Worm (Caenorhabditis elegans) whole organism, L2 larva: Measurements from ENCODE around the gene F07E5.13.
A peak's percentile ranks its signal among the peaks of the same experiment; 100 is the strongest.
"Not testable (repeated sequence)": the region's sequence is repeated elsewhere in the genome, so short reads cannot be mapped to it uniquely, and the experiment has no call there.

Experiments used
- C34F6.9 ChIP-seq: fragments of 150-350 bp; optimal IDR thresholded peaks from 2 replicates; lab custom pipeline; 2014; ENCODE audit warnings: missing biosample characterization, missing genetic modification characterization
- F13H6.1 ChIP-seq: sonication (generic microtip); optimal IDR thresholded peaks from 2 replicates; lab custom pipeline; 2016; ENCODE audit warnings: missing genetic modification characterization, missing compliant biosample characterization
- R02D3.7 ChIP-seq: fragments of 150-350 bp; optimal IDR thresholded peaks from 2 replicates; lab custom pipeline; 2014; ENCODE audit warnings: missing biosample characterization, missing genetic modification characterization
- Y55F3AM.14 ChIP-seq: fragments of 200-800 bp; sonication (Bioruptor generic); optimal IDR thresholded peaks from 2 replicates; lab custom pipeline; 2018; ENCODE audit warnings: mild to moderate bottlenecking, missing genetic modification characterization, missing compliant biosample characterization
- alr-1 ChIP-seq: fragments of 150-350 bp; optimal IDR thresholded peaks from 2 replicates; lab custom pipeline; 2014; ENCODE audit warnings: missing biosample characterization, missing genetic modification characterization
- aly-2 ChIP-seq: fragments of 150-350 bp; optimal IDR thresholded peaks from 2 replicates; lab custom pipeline; 2014; ENCODE audit warnings: missing biosample characterization, missing genetic modification characterization
- ama-1 ChIP-seq: fragments of 150-350 bp; optimal IDR thresholded peaks from 2 replicates; lab custom pipeline; 2018; ENCODE audit warnings: inconsistent platforms
- blmp-1 ChIP-seq: sonication (generic microtip); optimal IDR thresholded peaks from 2 replicates; lab custom pipeline; 2017; ENCODE audit warnings: missing genetic modification characterization, mild to moderate bottlenecking, missing compliant biosample characterization, antibody characterized with exemption, moderate library complexity; ENCODE audit not compliant: insufficient read depth
- ceh-82 ChIP-seq: fragments of 150-350 bp; optimal IDR thresholded peaks from 2 replicates; lab custom pipeline; 2014; ENCODE audit warnings: missing biosample characterization, missing genetic modification characterization
- crh-2 ChIP-seq: sonication (generic microtip); optimal IDR thresholded peaks from 2 replicates; lab custom pipeline; 2017; ENCODE audit warnings: missing biosample characterization, missing genetic modification characterization
- egl-27 ChIP-seq: sonication (generic microtip); optimal IDR thresholded peaks from 3 replicates; lab custom pipeline; 2017; ENCODE audit warnings: missing biosample characterization, missing genetic modification reagents, missing genetic modification characterization
- elt-1 ChIP-seq: fragments of 150-350 bp; optimal IDR thresholded peaks from 2 replicates; lab custom pipeline; 2014; ENCODE audit warnings: missing biosample characterization, missing genetic modification characterization
- fos-1 ChIP-seq: fragments of 150-350 bp; optimal IDR thresholded peaks from 2 replicates; lab custom pipeline; 2014; ENCODE audit warnings: missing biosample characterization, missing genetic modification characterization
- gmeb-1 ChIP-seq: fragments of 150-350 bp; optimal IDR thresholded peaks from 2 replicates; lab custom pipeline; 2014; ENCODE audit warnings: missing biosample characterization, missing genetic modification characterization
- lin-11 ChIP-seq: fragments of 150-350 bp; sonication (generic microtip); optimal IDR thresholded peaks from 2 replicates; lab custom pipeline; 2014; ENCODE audit warnings: missing biosample characterization, missing genetic modification characterization, inconsistent platforms, mixed read lengths
- lin-13 ChIP-seq: fragments of 150-350 bp; optimal IDR thresholded peaks from 2 replicates; lab custom pipeline; 2014; ENCODE audit warnings: missing biosample characterization, missing genetic modification reagents, missing genetic modification characterization
- lin-39 ChIP-seq: fragments of 150-350 bp; optimal IDR thresholded peaks from 2 replicates; lab custom pipeline; 2014; ENCODE audit warnings: missing biosample characterization, missing genetic modification reagents, missing genetic modification characterization
- lsy-2 ChIP-seq, 2 experiments: fragments of 150-350 bp in 1 of 2; sonication (generic microtip) in 1 of 2; optimal IDR thresholded peaks; 2 replicates each; lab custom pipeline; 2014 to 2017; ENCODE audit warnings: missing biosample characterization in 2 of 2, missing genetic modification characterization in 2 of 2
- mab-5 ChIP-seq: fragments of 150-350 bp; optimal IDR thresholded peaks from 2 replicates; lab custom pipeline; 2014; ENCODE audit warnings: missing biosample characterization, missing genetic modification characterization
- mbf-1 ChIP-seq: sonication (generic microtip); optimal IDR thresholded peaks from 2 replicates; lab custom pipeline; 2017; ENCODE audit warnings: missing biosample characterization, missing genetic modification characterization
- mdl-1 ChIP-seq, 2 experiments: fragments of 150-350 bp in 1 of 2; sonication (generic microtip) in 1 of 2; optimal IDR thresholded peaks; 2 replicates each; lab custom pipeline; 2017; ENCODE audit warnings: missing biosample characterization in 2 of 2, missing genetic modification characterization in 2 of 2
- nhr-129 ChIP-seq: fragments of 150-350 bp; optimal IDR thresholded peaks from 2 replicates; lab custom pipeline; 2014; ENCODE audit warnings: missing biosample characterization, missing genetic modification characterization
- nhr-21 ChIP-seq: fragments of 150-350 bp; optimal IDR thresholded peaks from 2 replicates; lab custom pipeline; 2014; ENCODE audit warnings: missing biosample characterization, missing genetic modification characterization
- nhr-237 ChIP-seq: fragments of 150-350 bp; optimal IDR thresholded peaks from 2 replicates; lab custom pipeline; 2014; ENCODE audit warnings: missing biosample characterization, missing genetic modification characterization
- nhr-25 ChIP-seq: fragments of 150-350 bp; sonication (generic microtip); optimal IDR thresholded peaks from 3 replicates; lab custom pipeline; 2014; ENCODE audit warnings: missing biosample characterization, missing genetic modification characterization
- nhr-6 ChIP-seq: fragments of 150-350 bp; optimal IDR thresholded peaks from 2 replicates; lab custom pipeline; 2014; ENCODE audit warnings: missing biosample characterization, missing genetic modification characterization
- peb-1 ChIP-seq: fragments of 150-350 bp; optimal IDR thresholded peaks from 2 replicates; lab custom pipeline; 2014; ENCODE audit warnings: missing biosample characterization, missing genetic modification characterization
- sem-4 ChIP-seq: fragments of 150-350 bp; optimal IDR thresholded peaks from 2 replicates; lab custom pipeline; 2014; ENCODE audit warnings: missing biosample characterization, missing genetic modification reagents, missing genetic modification characterization
- skn-1 ChIP-seq: sonication (generic microtip); optimal IDR thresholded peaks from 2 replicates; lab custom pipeline; 2017; ENCODE audit warnings: missing biosample characterization, missing genetic modification characterization
- sma-3 ChIP-seq: sonication (generic microtip); optimal IDR thresholded peaks from 2 replicates; lab custom pipeline; 2016; ENCODE audit warnings: missing genetic modification reagents, missing genetic modification characterization, missing compliant biosample characterization
- sma-9 ChIP-seq, 2 experiments: fragments of 150-350 bp in 1 of 2; sonication (generic microtip) in 1 of 2; optimal IDR thresholded peaks; 2 replicates each; lab custom pipeline; 2014 to 2016; ENCODE audit warnings: missing genetic modification characterization in 2 of 2, mild to moderate bottlenecking in 1 of 2, missing biosample characterization in 1 of 2, missing compliant biosample characterization in 1 of 2, missing genetic modification reagents in 1 of 2, moderate library complexity in 1 of 2
- snpc-4 ChIP-seq: fragments of 150-350 bp; optimal IDR thresholded peaks from 2 replicates; lab custom pipeline; 2014; ENCODE audit warnings: missing biosample characterization, missing genetic modification characterization
- unc-39 ChIP-seq: fragments of 150-350 bp; optimal IDR thresholded peaks from 2 replicates; lab custom pipeline; 2014; ENCODE audit warnings: missing biosample characterization, missing genetic modification characterization
- unc-55 ChIP-seq: fragments of 150-350 bp; sonication (generic microtip); optimal IDR thresholded peaks from 3 replicates; lab custom pipeline; 2014; ENCODE audit warnings: missing biosample characterization, missing genetic modification reagents, missing genetic modification characterization
- ztf-1 ChIP-seq: fragments of 200-800 bp; sonication (Bioruptor generic); conservative IDR thresholded peaks from 2 replicates; pipeline ENCODE4 v1.3.6; 2022; ENCODE audit warnings: missing genetic modification characterization, missing compliant biosample characterization
- ztf-11 ChIP-seq: sonication (generic microtip); optimal IDR thresholded peaks from 2 replicates; lab custom pipeline; 2017; ENCODE audit warnings: missing biosample characterization, missing genetic modification characterization

The F07E5.13 gene

DNA sequence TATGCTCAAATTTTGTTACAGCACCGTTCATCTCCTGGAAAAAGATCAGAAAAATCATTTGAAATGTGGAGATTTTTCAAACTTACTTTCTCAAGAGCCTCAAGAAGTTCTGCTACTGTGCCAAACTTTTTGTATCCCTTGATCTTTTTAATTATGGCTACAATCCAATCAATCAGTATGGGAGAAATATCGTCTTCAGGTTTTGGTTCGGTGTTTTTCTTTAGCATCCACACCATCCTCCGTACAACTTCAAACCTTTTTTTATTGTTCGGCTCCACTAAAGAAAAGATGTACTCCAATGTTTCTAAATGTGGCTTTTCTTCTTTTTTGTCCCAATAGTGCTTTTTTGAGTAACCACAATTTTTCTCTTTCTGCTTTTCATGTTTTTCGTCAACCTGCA is 12.6 kb upstream of the F07E5.13 start:
- TF ChIP-seq nhr-25, result no peak
- TF ChIP-seq lin-11, result no peak
- TF ChIP-seq lin-13 (GFP tag; lab: Kevin White, UChicago), result no peak

ce11 chrII:2075513-2075912 is 11.6 kb upstream of the F07E5.13 start, which contains the start of gene F07E5.8:
Gene F07E5.8 (minus strand): TSS chrII:2075613.
- no peak for TF ChIP-seq ama-1 (lab: Kevin White, UChicago)
- no peak for TF ChIP-seq unc-39
- no peak for TF ChIP-seq aly-2 (tag; lab: Kevin White, UChicago)
- TF ChIP-seq mab-5 (tag; lab: Kevin White, UChicago), result no peak

DNA sequence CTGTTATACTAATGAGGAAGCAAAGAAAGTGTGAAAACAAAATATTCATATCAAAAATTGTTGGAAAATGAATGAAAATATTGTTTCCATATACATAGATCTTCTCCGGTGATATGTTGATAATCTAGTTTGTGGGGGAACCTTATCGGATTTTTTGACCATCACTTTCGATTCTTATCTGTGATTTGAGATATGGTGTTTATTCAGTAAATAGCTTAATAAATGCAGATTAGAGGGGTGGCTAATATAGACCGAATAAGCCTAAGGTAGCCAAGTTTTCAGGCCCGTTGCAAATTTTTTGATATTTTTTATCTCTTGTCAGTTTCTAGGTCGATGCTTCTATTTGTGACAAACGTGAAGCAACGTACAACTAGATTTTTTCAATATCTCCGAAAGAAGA is 7.5 kb upstream of the F07E5.13 start, which contains the start of gene F07E5.7:
Gene F07E5.7 (minus strand): TSS at position 101 of the 400 bp plus-strand sequence.
- no peak for TF ChIP-seq sma-9 (GFP tag; optimal IDR thresholded peaks at IDR 0.05; lab: Kevin White, UChicago)
- TF ChIP-seq sma-9 (tag; optimal IDR thresholded peaks at IDR 0.05; lab: Kevin White, UChicago), result no peak
- no peak for TF ChIP-seq ztf-1 (GFP tag; lab: Robert Waterston, UW)
- TF ChIP-seq peb-1 (tag; lab: Kevin White, UChicago), result no peak
- TF ChIP-seq ztf-11 (tag; lab: Kevin White, UChicago), result no peak
- no peak for TF ChIP-seq lin-39 (tag; lab: Kevin White, UChicago)
- TF ChIP-seq lin-13 (GFP tag; lab: Kevin White, UChicago), result no peak
- no peak for TF ChIP-seq mbf-1 (tag; lab: Kevin White, UChicago)
- TF ChIP-seq nhr-237 (tag; lab: Kevin White, UChicago), result no peak
- no peak for TF ChIP-seq C34F6.9 (tag; lab: Kevin White, UChicago)

ce11 chrII:2067451-2068021 is 3.6 kb upstream of the F07E5.13 start, which contains the start of gene F07E5.12:
Gene F07E5.12 (plus strand): TSS chrII:2067971.
- not testable (repeated sequence) for TF ChIP-seq skn-1 (tag; lab: Kevin White, UChicago); Y55F3AM.14; alr-1 (tag; lab: Kevin White, UChicago)

DNA sequence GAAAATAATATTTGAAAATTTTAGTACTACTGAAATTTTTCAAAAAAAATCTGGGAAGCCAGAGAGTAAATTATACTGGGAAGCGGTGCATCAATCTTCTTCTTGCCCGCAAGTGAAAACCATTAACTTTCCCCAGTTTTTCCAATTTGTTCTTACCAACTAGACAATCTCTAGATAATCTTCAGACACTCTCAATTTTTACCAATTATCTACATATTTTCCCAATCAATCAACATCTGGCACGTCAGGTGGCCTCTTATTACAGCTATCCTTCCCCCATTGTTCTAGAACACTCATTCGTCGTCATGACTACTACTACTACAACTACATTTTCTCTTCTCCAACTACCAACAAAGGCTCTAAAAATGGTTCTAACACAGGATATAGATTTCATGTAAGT is 608 bp upstream of the F07E5.13 start, which contains the start of gene fbxb-6:
Gene fbxb-6 (plus strand): TSS at position 301 of the 400 bp plus-strand sequence.
- TF ChIP-seq elt-1 (tag; lab: Kevin White, UChicago) (no peak), Y55F3AM.14 (no peak), mdl-1 (tag; optimal IDR thresholded peaks at IDR 0.05; lab: Kevin White, UChicago) (no peak), nhr-6 (no peak), F13H6.1 (no peak), blmp-1 (tag; lab: Kevin White, UChicago) (no peak), R02D3.7 (tag; lab: Kevin White, UChicago) (no peak), sma-3 (no peak)

DNA sequence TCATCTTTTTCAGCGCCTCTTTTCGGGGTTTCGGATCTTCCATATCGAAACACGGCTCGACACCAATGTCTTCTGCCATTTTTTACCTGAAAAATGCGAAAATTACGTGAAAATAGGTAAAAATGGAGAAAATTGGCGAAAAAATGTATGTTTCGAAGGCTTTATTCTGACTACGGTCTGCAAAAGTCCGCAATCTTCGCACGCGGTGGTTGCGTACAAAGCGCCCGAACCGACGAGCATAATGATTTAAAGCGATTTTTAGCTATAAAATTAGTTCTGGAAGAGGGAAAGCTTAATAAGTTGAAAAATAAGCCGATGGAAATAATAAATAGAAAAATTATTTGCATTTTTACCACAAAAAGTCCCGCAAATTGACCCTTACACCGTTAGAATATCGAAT is 4.9 kb downstream of the F07E5.13 start, which contains the start of gene F07E5.5:
Gene F07E5.5 (minus strand): TSS at position 86 of the 400 bp plus-strand sequence.
- TF ChIP-seq gmeb-1 (tag; lab: Kevin White, UChicago) (peak; percentile 56), F13H6.1 (peak; percentile 54), sem-4 (tag; lab: Kevin White, UChicago) (no peak), ceh-82 (tag; lab: Kevin White, UChicago) (no peak), egl-27 (tag; lab: Kevin White, UChicago) (no peak), unc-55 (peak; percentile 68), lin-13 (GFP tag; lab: Kevin White, UChicago) (peak; percentile 73), lsy-2 (tag; optimal IDR thresholded peaks at IDR 0.05; lab: Kevin White, UChicago) (peak; percentile 91 to 97), nhr-21 (tag; lab: Kevin White, UChicago) (peak; percentile 15), nhr-129 (peak; percentile 12), fos-1 (tag; lab: Kevin White, UChicago) (no peak), sma-3 (peak; percentile 37), crh-2 (peak; percentile 5), blmp-1 (tag; lab: Kevin White, UChicago) (no peak), snpc-4 (no peak), mbf-1 (tag; lab: Kevin White, UChicago) (no peak), C34F6.9 (tag; lab: Kevin White, UChicago) (no peak), lin-11 (peak; percentile 30)
